Worm (Caenorhabditis elegans): ENCODE results near the gene C36A4.10.

The C36A4.10 gene

ce11 chrIII:3831798-3832197, 517 bp upstream of the C36A4.10 start:
- no peak for TF ChIP-seq unc-39 (tag; optimal IDR thresholded peaks at IDR 0.05)
- TF ChIP-seq mab-5 (tag; optimal IDR thresholded peaks at IDR 0.05): no peak
- no peak for TF ChIP-seq unc-62 (GFP tag; optimal IDR thresholded peaks at IDR 0.05)
- no peak for TF ChIP-seq nhr-11 (tag; optimal IDR thresholded peaks at IDR 0.05)
- no peak for TF ChIP-seq Y55F3AM.14 (GFP tag; optimal IDR thresholded peaks at IDR 0.05)
- no peak for TF ChIP-seq nhr-129 (tag; optimal IDR thresholded peaks at IDR 0.05)
- TF ChIP-seq nhr-25 (tag; optimal IDR thresholded peaks at IDR 0.05): no peak
- TF ChIP-seq ztf-4 (tag; optimal IDR thresholded peaks at IDR 0.05): no peak
- TF ChIP-seq elt-3 (tag; optimal IDR thresholded peaks at IDR 0.05): no peak
- TF ChIP-seq nhr-21 (tag; optimal IDR thresholded peaks at IDR 0.05): no peak
- TF ChIP-seq crh-2 (tag; optimal IDR thresholded peaks at IDR 0.05): no peak
- no peak for TF ChIP-seq nhr-23 (tag; optimal IDR thresholded peaks at IDR 0.05)
- no peak for TF ChIP-seq nhr-77 (tag; optimal IDR thresholded peaks at IDR 0.05)
- no peak for TF ChIP-seq aly-2 (tag; optimal IDR thresholded peaks at IDR 0.05)
- no peak for TF ChIP-seq ceh-82 (tag; optimal IDR thresholded peaks at IDR 0.05)
- TF ChIP-seq snpc-4 (tag; optimal IDR thresholded peaks at IDR 0.05): no peak
- no peak for TF ChIP-seq unc-55 (GFP tag; optimal IDR thresholded peaks at IDR 0.05)
- TF ChIP-seq mbf-1 (tag; optimal IDR thresholded peaks at IDR 0.05): no peak
- TF ChIP-seq lin-39 (tag; optimal IDR thresholded peaks at IDR 0.05): no peak
- no peak for TF ChIP-seq F13H6.1 (tag; optimal IDR thresholded peaks at IDR 0.05)

- TF ChIP-seq Y55F3AM.14 (GFP tag; optimal IDR thresholded peaks at IDR 0.05): no peak
- TF ChIP-seq crh-2 (tag; optimal IDR thresholded peaks at IDR 0.05): no peak
- no peak for TF ChIP-seq F13H6.1 (tag; optimal IDR thresholded peaks at IDR 0.05)
- no peak for TF ChIP-seq ceh-82 (tag; optimal IDR thresholded peaks at IDR 0.05)
- no peak for TF ChIP-seq C34F6.9 (tag; optimal IDR thresholded peaks at IDR 0.05)
- TF ChIP-seq mbf-1 (tag; optimal IDR thresholded peaks at IDR 0.05): no peak
- TF ChIP-seq elt-3 (tag; optimal IDR thresholded peaks at IDR 0.05): no peak
- no peak for TF ChIP-seq gmeb-1 (tag; optimal IDR thresholded peaks at IDR 0.05)
- no peak for TF ChIP-seq lin-13 (GFP tag; optimal IDR thresholded peaks at IDR 0.05)
- TF ChIP-seq elt-1 (tag; optimal IDR thresholded peaks at IDR 0.05): no peak
- TF ChIP-seq lin-39 (tag; optimal IDR thresholded peaks at IDR 0.05): no peak
- TF ChIP-seq sma-9 (GFP tag; optimal IDR thresholded peaks at IDR 0.05): no peak
- TF ChIP-seq sma-9 (tag; optimal IDR thresholded peaks at IDR 0.05): no peak
- TF ChIP-seq nhr-129 (tag; optimal IDR thresholded peaks at IDR 0.05): no peak
- TF ChIP-seq peb-1 (tag; optimal IDR thresholded peaks at IDR 0.05): no peak
- TF ChIP-seq fos-1 (tag; optimal IDR thresholded peaks at IDR 0.05): no peak
- TF ChIP-seq ztf-11 (tag; optimal IDR thresholded peaks at IDR 0.05): no peak
Observed at ce11 chrIII:3829105-3829504, 2.2 kb downstream of the C36A4.10 start, which contains the start of gene cnnm-5. Gene cnnm-5, minus strand, starts transcription at chrIII:3829205.

ce11 chrIII:3821969-3822453, 9.3 kb downstream of the C36A4.10 start, which contains the start of gene amx-1:
Gene amx-1, plus strand, starts transcription at chrIII:3822403.
- no peak for TF ChIP-seq lin-13 (GFP tag; optimal IDR thresholded peaks at IDR 0.05)
- no peak for TF ChIP-seq nhr-25 (tag; optimal IDR thresholded peaks at IDR 0.05)
- TF ChIP-seq zag-1 (tag; optimal IDR thresholded peaks at IDR 0.05): no peak
- TF ChIP-seq nhr-77 (tag; optimal IDR thresholded peaks at IDR 0.05): no peak
- no peak for TF ChIP-seq alr-1 (tag; optimal IDR thresholded peaks at IDR 0.05)
- TF ChIP-seq lsy-2 (tag; optimal IDR thresholded peaks at IDR 0.05): peak in 1 of 2 experiments; percentile 15
- no peak for TF ChIP-seq unc-55 (GFP tag; optimal IDR thresholded peaks at IDR 0.05)
- TF ChIP-seq sma-3 (GFP tag; optimal IDR thresholded peaks at IDR 0.05): no peak
- TF ChIP-seq nhr-12 (tag; optimal IDR thresholded peaks at IDR 0.05): no peak

ce11 chrIII:3820134-3820533, 11.1 kb downstream of the C36A4.10 start:
- no peak for TF ChIP-seq nhr-23 (tag; optimal IDR thresholded peaks at IDR 0.05)
- TF ChIP-seq elt-1 (tag; optimal IDR thresholded peaks at IDR 0.05): no peak
- no peak for TF ChIP-seq aly-2 (tag; optimal IDR thresholded peaks at IDR 0.05)
- peak; percentile 83 for TF ChIP-seq C34F6.9 (tag; optimal IDR thresholded peaks at IDR 0.05)
- TF ChIP-seq F13H6.1 (tag; optimal IDR thresholded peaks at IDR 0.05): peak; percentile 82
- TF ChIP-seq mab-5 (tag; optimal IDR thresholded peaks at IDR 0.05): no peak
- no peak for TF ChIP-seq lin-39 (tag; optimal IDR thresholded peaks at IDR 0.05)
- TF ChIP-seq nhr-10 (tag; optimal IDR thresholded peaks at IDR 0.05): no peak
- TF ChIP-seq elt-3 (tag; optimal IDR thresholded peaks at IDR 0.05): no peak
- peak; percentile 56 for TF ChIP-seq ceh-16 (tag; optimal IDR thresholded peaks at IDR 0.05)
- TF ChIP-seq ztf-4 (tag; optimal IDR thresholded peaks at IDR 0.05): no peak
- peak; percentile 64 for TF ChIP-seq crh-2 (tag; optimal IDR thresholded peaks at IDR 0.05)
- no peak for TF ChIP-seq nhr-237 (tag; optimal IDR thresholded peaks at IDR 0.05)
- no peak for TF ChIP-seq sma-9 (GFP tag; optimal IDR thresholded peaks at IDR 0.05)
- no peak for TF ChIP-seq sma-9 (tag; optimal IDR thresholded peaks at IDR 0.05)
- no peak for TF ChIP-seq nhr-77 (tag; optimal IDR thresholded peaks at IDR 0.05)
- TF ChIP-seq nhr-6 (tag; optimal IDR thresholded peaks at IDR 0.05): no peak
- TF ChIP-seq fos-1 (tag; optimal IDR thresholded peaks at IDR 0.05): peak; percentile 81
- TF ChIP-seq ztf-1 (GFP tag; conservative IDR thresholded peaks at IDR 0.05): no peak
- TF ChIP-seq egl-27 (tag; optimal IDR thresholded peaks at IDR 0.05): peak; percentile 21
- peak; percentile 63 for TF ChIP-seq nhr-25 (tag; optimal IDR thresholded peaks at IDR 0.05)
- TF ChIP-seq ceh-82 (tag; optimal IDR thresholded peaks at IDR 0.05): no peak
- TF ChIP-seq unc-39 (tag; optimal IDR thresholded peaks at IDR 0.05): no peak
- TF ChIP-seq alr-1 (tag; optimal IDR thresholded peaks at IDR 0.05): no peak
- no peak for TF ChIP-seq R02D3.7 (tag; optimal IDR thresholded peaks at IDR 0.05)
- TF ChIP-seq nhr-12 (tag; optimal IDR thresholded peaks at IDR 0.05): no peak
- TF ChIP-seq zag-1 (tag; optimal IDR thresholded peaks at IDR 0.05): peak; percentile 0
- TF ChIP-seq lsy-2 (tag; optimal IDR thresholded peaks at IDR 0.05): peak; percentile 1 to 73
- no peak for TF ChIP-seq dmd-4 (tag; optimal IDR thresholded peaks at IDR 0.05)
- TF ChIP-seq mbf-1 (tag; optimal IDR thresholded peaks at IDR 0.05): no peak
- peak; percentile 8 for TF ChIP-seq gmeb-1 (tag; optimal IDR thresholded peaks at IDR 0.05)
- TF ChIP-seq nhr-11 (tag; optimal IDR thresholded peaks at IDR 0.05): no peak
- no peak for TF ChIP-seq ZK546.5 (tag; optimal IDR thresholded peaks at IDR 0.05)
- peak; percentile 89 for TF ChIP-seq nhr-129 (tag; optimal IDR thresholded peaks at IDR 0.05)
- TF ChIP-seq peb-1 (tag; optimal IDR thresholded peaks at IDR 0.05): no peak
- no peak for TF ChIP-seq ztf-11 (tag; optimal IDR thresholded peaks at IDR 0.05)
- no peak for TF ChIP-seq skn-1 (tag; optimal IDR thresholded peaks at IDR 0.05)

All from whole organism, L2 larva.